Worm (Caenorhabditis elegans) whole organism, mixed stage, embryonic: ENCODE results near the gene C49A9.5.

Source experiments
- bed-3 ChIP-seq: fragments of 200-800 bp; sonication (Bioruptor generic); optimal IDR thresholded peaks from 3 replicates; lab custom pipeline; 2018; ENCODE audit warnings: mild to moderate bottlenecking, missing genetic modification characterization, moderate library complexity, missing compliant biosample characterization
- blmp-1 ChIP-seq: fragments of 150-350 bp; optimal IDR thresholded peaks from 2 replicates; lab custom pipeline; 2014; ENCODE audit warnings: missing biosample characterization, missing genetic modification characterization
- ceh-39 ChIP-seq: fragments of 150-350 bp; optimal IDR thresholded peaks from 2 replicates; lab custom pipeline; 2014; ENCODE audit warnings: missing biosample characterization, missing genetic modification characterization
- ceh-43 ChIP-seq: fragments of 200-800 bp; sonication (Bioruptor generic); optimal IDR thresholded peaks from 2 replicates; lab custom pipeline; 2018; ENCODE audit warnings: mild to moderate bottlenecking, missing genetic modification characterization, moderate library complexity, missing compliant biosample characterization
- ceh-83 ChIP-seq: fragments of 200-800 bp; sonication (Bioruptor generic); optimal IDR thresholded peaks from 2 replicates; lab custom pipeline; 2018; ENCODE audit warnings: mild to moderate bottlenecking, missing genetic modification characterization, missing compliant biosample characterization
- ces-1 ChIP-seq: fragments of 150-350 bp; optimal IDR thresholded peaks from 2 replicates; lab custom pipeline; 2014; ENCODE audit warnings: missing biosample characterization, missing genetic modification reagents, missing genetic modification characterization
- cnd-1 ChIP-seq: fragments of 200-800 bp; sonication (Bioruptor generic); optimal IDR thresholded peaks from 2 replicates; lab custom pipeline; 2018; ENCODE audit warnings: mild to moderate bottlenecking, missing genetic modification characterization, missing compliant biosample characterization
- drap-1 ChIP-seq: fragments of 200-800 bp; sonication (Bioruptor generic); optimal IDR thresholded peaks from 3 replicates; lab custom pipeline; 2018; ENCODE audit warnings: mild to moderate bottlenecking, missing genetic modification characterization, missing compliant biosample characterization
- elt-1 ChIP-seq: sonication (generic microtip); optimal IDR thresholded peaks from 2 replicates; lab custom pipeline; 2017; ENCODE audit warnings: missing genetic modification characterization, mild to moderate bottlenecking, missing compliant biosample characterization, antibody characterized with exemption, moderate library complexity, borderline replicate concordance; ENCODE audit not compliant: insufficient read depth
- flh-1 ChIP-seq: fragments of 200-800 bp; sonication (Bioruptor generic); optimal IDR thresholded peaks from 2 replicates; lab custom pipeline; 2018; ENCODE audit warnings: mild to moderate bottlenecking, missing genetic modification characterization, moderate library complexity, missing compliant biosample characterization
- ham-2 ChIP-seq: fragments of 200-800 bp; sonication (Bioruptor generic); optimal IDR thresholded peaks from 2 replicates; lab custom pipeline; 2018; ENCODE audit warnings: mild to moderate bottlenecking, missing genetic modification characterization, missing compliant biosample characterization
- hlh-1 ChIP-seq: fragments of 150-350 bp; optimal IDR thresholded peaks from 2 replicates; lab custom pipeline; 2014; ENCODE audit warnings: missing biosample characterization, missing genetic modification reagents, missing genetic modification characterization
- lin-13 ChIP-seq: fragments of 150-350 bp; optimal IDR thresholded peaks from 2 replicates; lab custom pipeline; 2014; ENCODE audit warnings: missing biosample characterization, missing genetic modification characterization
- lin-32 ChIP-seq: fragments of 200-800 bp; sonication (Bioruptor generic); optimal IDR thresholded peaks from 2 replicates; lab custom pipeline; 2018; ENCODE audit warnings: mild to moderate bottlenecking, missing genetic modification characterization, missing compliant biosample characterization
- lsy-2 ChIP-seq: fragments of 150-350 bp; optimal IDR thresholded peaks from 2 replicates; lab custom pipeline; 2014; ENCODE audit warnings: missing biosample characterization, missing genetic modification characterization
- mep-1 ChIP-seq: fragments of 150-350 bp; optimal IDR thresholded peaks from 2 replicates; lab custom pipeline; 2017; ENCODE audit warnings: missing biosample characterization, missing genetic modification reagents, missing genetic modification characterization, inconsistent platforms
- mls-2 ChIP-seq: sonication (generic microtip); optimal IDR thresholded peaks from 2 replicates; lab custom pipeline; 2016; ENCODE audit warnings: mild to moderate bottlenecking, missing genetic modification characterization, moderate library complexity, missing compliant biosample characterization
- nhr-12 ChIP-seq: fragments of 150-350 bp; optimal IDR thresholded peaks from 2 replicates; lab custom pipeline; 2014; ENCODE audit warnings: missing biosample characterization, missing genetic modification characterization
- nhr-2 ChIP-seq: fragments of 150-350 bp; optimal IDR thresholded peaks from 2 replicates; lab custom pipeline; 2014; ENCODE audit warnings: missing biosample characterization, missing genetic modification characterization
- nhr-237 ChIP-seq: fragments of 150-350 bp; optimal IDR thresholded peaks from 2 replicates; lab custom pipeline; 2014; ENCODE audit warnings: missing biosample characterization, missing genetic modification characterization
- nhr-28 ChIP-seq: fragments of 150-350 bp; optimal IDR thresholded peaks from 2 replicates; lab custom pipeline; 2014; ENCODE audit warnings: missing biosample characterization, missing genetic modification characterization
- pha-4 ChIP-seq: fragments of 150-350 bp; optimal IDR thresholded peaks from 2 replicates; lab custom pipeline; 2018; ENCODE audit warnings: missing biosample characterization, missing genetic modification reagents, missing genetic modification characterization
- sem-2 ChIP-seq: fragments of 200-800 bp; sonication (Bioruptor generic); optimal IDR thresholded peaks from 2 replicates; lab custom pipeline; 2018; ENCODE audit warnings: mild to moderate bottlenecking, missing genetic modification characterization, missing compliant biosample characterization
- snpc-4 ChIP-seq: fragments of 150-350 bp; optimal IDR thresholded peaks from 2 replicates; lab custom pipeline; 2014; ENCODE audit warnings: missing biosample characterization, missing genetic modification characterization
- tbx-8 ChIP-seq: fragments of 200-800 bp; sonication (Bioruptor generic); optimal IDR thresholded peaks from 2 replicates; lab custom pipeline; 2018; ENCODE audit warnings: mild to moderate bottlenecking, missing genetic modification characterization, moderate library complexity, missing compliant biosample characterization
- unc-120 ChIP-seq: sonication (generic microtip); optimal IDR thresholded peaks from 2 replicates; lab custom pipeline; 2017; ENCODE audit warnings: missing genetic modification characterization, missing compliant biosample characterization; ENCODE audit not compliant: poor library complexity, severe bottlenecking
- unc-39 ChIP-seq: fragments of 150-350 bp; optimal IDR thresholded peaks from 2 replicates; lab custom pipeline; 2014; ENCODE audit warnings: missing biosample characterization, missing genetic modification characterization
- unc-62 ChIP-seq: fragments of 150-350 bp; optimal IDR thresholded peaks from 2 replicates; lab custom pipeline; 2014; ENCODE audit warnings: missing biosample characterization, missing genetic modification reagents, missing genetic modification characterization
- zip-8 ChIP-seq: fragments of 150-350 bp; optimal IDR thresholded peaks from 2 replicates; lab custom pipeline; 2014; ENCODE audit warnings: missing biosample characterization, missing genetic modification characterization
- ztf-11 ChIP-seq: fragments of 150-350 bp; optimal IDR thresholded peaks from 2 replicates; lab custom pipeline; 2014; ENCODE audit warnings: missing biosample characterization, missing genetic modification characterization

Gene C49A9.5

ce11 chrIV:6217503-6217902 lies 4.0 kb downstream of the C49A9.5 start:
- TF ChIP-seq nhr-237 (tag; lab: Kevin White, UChicago) (no peak), nhr-12 (tag; lab: Kevin White, UChicago) (no peak), tbx-8 (GFP tag; lab: Kevin White, UChicago) (no peak), unc-120 (no peak), mls-2 (no peak), bed-3 (GFP tag; lab: Kevin White, UChicago) (no peak)

ce11 chrIV:6219429-6219828 lies 6.0 kb downstream of the C49A9.5 start, which contains the start of gene C49A9.4:
Gene C49A9.4 (plus strand): TSS chrIV:6219693.
- TF ChIP-seq ham-2 (GFP tag; lab: Kevin White, UChicago) = no peak
- no peak for TF ChIP-seq tbx-8 (GFP tag; lab: Kevin White, UChicago)
- TF ChIP-seq lsy-2 (tag; lab: Kevin White, UChicago) = no peak
- TF ChIP-seq nhr-2 (tag; lab: Kevin White, UChicago) = no peak
- no peak for TF ChIP-seq ceh-43
- no peak for TF ChIP-seq drap-1
- no peak for TF ChIP-seq hlh-1 (tag; lab: Kevin White, UChicago)
- no peak for TF ChIP-seq ztf-11
- TF ChIP-seq snpc-4 = no peak
- no peak for TF ChIP-seq ceh-39 (tag; lab: Kevin White, UChicago)
- TF ChIP-seq cnd-1 = no peak
- TF ChIP-seq sem-2 (GFP tag; lab: Kevin White, UChicago) = no peak
- no peak for TF ChIP-seq mls-2
- no peak for TF ChIP-seq pha-4 (tag; lab: Kevin White, UChicago)
- TF ChIP-seq zip-8 (tag; lab: Kevin White, UChicago) = no peak
- TF ChIP-seq unc-62 (GFP tag; lab: Kevin White, UChicago) = no peak
- TF ChIP-seq ceh-83 (GFP tag; lab: Kevin White, UChicago) = no peak
- no peak for TF ChIP-seq nhr-28 (tag; lab: Kevin White, UChicago)
- no peak for TF ChIP-seq ces-1

ce11 chrIV:6221878-6222277 lies 8.4 kb downstream of the C49A9.5 start, which contains the start of gene C49A9.3:
Gene C49A9.3 (plus strand): TSS chrIV:6222089.
- TF ChIP-seq lin-32 (GFP tag; lab: Kevin White, UChicago) = no peak
- TF ChIP-seq, all 35 proteins: peak for 0

DNA sequence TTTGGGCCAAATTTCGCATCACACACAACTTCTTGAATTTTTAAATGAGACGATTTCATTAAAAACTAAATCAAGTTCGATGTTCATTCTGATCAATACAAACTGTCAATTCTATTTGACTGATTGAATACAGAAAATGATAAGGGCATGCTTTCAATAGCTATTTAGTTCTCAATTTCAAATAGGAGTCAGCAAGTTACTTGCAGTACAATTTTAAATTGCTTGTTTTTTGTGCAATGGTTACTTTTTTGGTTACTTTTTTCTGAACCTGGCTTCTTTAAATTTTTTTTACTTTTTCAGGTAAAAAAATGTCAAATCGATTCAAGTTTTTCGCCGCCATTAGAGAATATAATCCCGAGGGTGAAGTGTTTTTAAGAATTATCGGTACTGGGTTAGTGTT lies 11.7 kb downstream of the C49A9.5 start, which contains the start of gene C49A9.2:
Gene C49A9.2 (plus strand): TSS at position 301 of the 400 bp plus-strand sequence.
- TF ChIP-seq lin-13 (tag; lab: Kevin White, UChicago) (no peak), ceh-39 (tag; lab: Kevin White, UChicago) (no peak), ceh-83 (GFP tag; lab: Kevin White, UChicago) (no peak), flh-1 (GFP tag; lab: Kevin White, UChicago) (no peak), drap-1 (no peak), unc-39 (tag; lab: Kevin White, UChicago) (no peak), hlh-1 (tag; lab: Kevin White, UChicago) (no peak), nhr-2 (tag; lab: Kevin White, UChicago) (no peak), unc-62 (GFP tag; lab: Kevin White, UChicago) (no peak), tbx-8 (GFP tag; lab: Kevin White, UChicago) (no peak), ztf-11 (no peak), zip-8 (tag; lab: Kevin White, UChicago) (no peak), sem-2 (GFP tag; lab: Kevin White, UChicago) (no peak), nhr-237 (tag; lab: Kevin White, UChicago) (no peak)

DNA sequence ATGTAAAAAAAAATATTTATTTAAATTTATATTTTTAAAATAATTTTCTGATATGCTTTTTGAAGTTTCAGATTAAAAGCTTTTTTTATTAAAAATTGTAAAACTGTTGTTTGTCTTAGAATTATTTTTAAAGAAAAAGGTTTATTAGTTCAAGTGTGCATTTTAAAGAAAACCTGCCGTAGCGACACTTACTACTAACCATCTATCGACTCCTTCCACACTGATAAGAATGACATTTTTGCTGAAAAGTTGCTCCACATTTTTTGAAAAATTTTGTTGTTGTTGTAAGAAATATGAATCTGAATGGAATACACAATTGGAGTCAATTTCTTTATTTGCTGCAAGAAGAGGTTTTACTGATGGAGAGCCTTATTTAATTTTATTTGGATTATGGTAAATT lies 14.5 kb downstream of the C49A9.5 start, which contains the start of gene C49A9.1:
Gene C49A9.1 (plus strand): TSS at position 217 of the 400 bp plus-strand sequence.
- TF ChIP-seq cnd-1 (no peak), ceh-83 (GFP tag; lab: Kevin White, UChicago) (no peak), pha-4 (tag; lab: Kevin White, UChicago) (no peak), ces-1 (no peak), unc-120 (no peak), nhr-28 (tag; lab: Kevin White, UChicago) (no peak), nhr-12 (tag; lab: Kevin White, UChicago) (no peak), zip-8 (tag; lab: Kevin White, UChicago) (no peak), mls-2 (no peak), ceh-39 (tag; lab: Kevin White, UChicago) (no peak), ham-2 (GFP tag; lab: Kevin White, UChicago) (no peak)

DNA sequence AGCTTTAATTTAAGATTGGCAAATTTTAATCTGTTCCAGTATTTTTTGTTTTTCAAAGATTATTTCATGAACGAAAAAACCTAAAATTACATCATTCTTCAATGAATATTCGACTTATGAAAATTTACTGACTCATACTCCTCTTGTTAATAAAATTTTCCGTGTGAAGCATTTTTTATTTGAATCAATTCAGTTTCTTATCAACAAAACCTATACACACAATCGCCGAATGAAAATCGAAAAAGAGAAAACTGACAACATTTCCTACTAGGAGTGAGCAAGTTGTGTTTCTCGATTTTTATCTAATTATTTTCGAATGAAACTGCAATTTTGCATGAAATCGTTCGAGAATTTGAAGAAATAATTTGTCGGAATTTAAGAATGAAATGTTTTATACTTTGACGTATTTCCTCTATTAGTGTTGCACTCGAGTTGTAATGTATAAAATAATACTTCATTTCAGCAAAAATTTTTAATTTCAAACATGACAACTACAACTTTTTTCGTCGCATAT lies 17.1 kb downstream of the C49A9.5 start, which contains the start of gene F58F9.4:
Gene F58F9.4 (plus strand): TSS at position 464 of the 514 bp plus-strand sequence.
- TF ChIP-seq sem-2 (GFP tag; lab: Kevin White, UChicago) (no peak), blmp-1 (tag; lab: Kevin White, UChicago) (no peak), elt-1 (tag; lab: Kevin White, UChicago) (no peak), tbx-8 (GFP tag; lab: Kevin White, UChicago) (no peak), nhr-28 (tag; lab: Kevin White, UChicago) (no peak), ceh-39 (tag; lab: Kevin White, UChicago) (no peak), mls-2 (no peak), unc-62 (GFP tag; lab: Kevin White, UChicago) (no peak), mep-1 (tag; lab: Kevin White, UChicago) (no peak), ces-1 (no peak)
